Worm (Caenorhabditis elegans) whole organism, L4/young adult: Measurements from ENCODE around the gene nhr-205.

ENCODE experiments used
- W03F9.2 ChIP-seq: fragments of 150-350 bp; optimal IDR thresholded peaks from 2 replicates; lab custom pipeline; 2014; ENCODE audit warnings: missing biosample characterization, missing genetic modification characterization
- dao-5 ChIP-seq: sonication (generic microtip); optimal IDR thresholded peaks from 2 replicates; lab custom pipeline; 2016; ENCODE audit warnings: missing genotype, missing genetic modification characterization, moderate library complexity, missing compliant biosample characterization
- him-1 ChIP-seq: sonication (generic microtip); optimal IDR thresholded peaks from 2 replicates; lab custom pipeline; 2016; ENCODE audit warnings: missing genotype, missing genetic modification reagents, missing genetic modification characterization, missing compliant biosample characterization

DNA sequence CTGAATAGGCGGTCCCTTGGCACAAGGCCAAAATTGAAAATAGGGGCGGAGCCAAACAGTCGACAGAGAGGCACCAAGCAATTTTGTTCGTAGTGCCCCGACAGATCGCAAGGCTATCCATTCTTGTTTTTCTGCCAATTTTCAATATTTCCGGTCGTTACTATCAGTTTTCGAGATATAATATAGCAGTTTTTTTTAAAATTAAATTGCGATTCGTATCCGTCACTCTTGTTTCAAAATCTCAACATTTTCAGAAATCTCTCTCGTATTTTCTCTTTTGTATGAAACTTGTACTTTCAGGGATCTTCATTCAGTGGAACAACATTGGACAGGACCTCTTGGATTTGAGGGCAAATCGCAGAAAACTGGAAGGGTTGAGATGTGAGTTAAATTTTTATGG is 44.5 kb downstream of the nhr-205 start, which contains the start of gene F57A8.1:
- TF ChIP-seq him-1 (tag; lab: Kevin White, UChicago) (no peak), dao-5 (tag; lab: Kevin White, UChicago) (no peak), W03F9.2 (no peak)
